Worm (Caenorhabditis elegans) whole organism, L4 larva: ENCODE measurements around the gene F54C9.9.
A peak's percentile ranks its signal among the peaks of the same experiment; 100 is the strongest.

Experiments
- F10B5.3 ChIP-seq: sonication (generic microtip); optimal IDR thresholded peaks from 2 replicates; lab custom pipeline; 2016; ENCODE audit warnings: mild to moderate bottlenecking, missing genetic modification characterization, missing compliant biosample characterization
- T20F7.1 ChIP-seq: fragments of 200-800 bp; sonication (Bioruptor generic); optimal IDR thresholded peaks from 2 replicates; lab custom pipeline; 2018; ENCODE audit warnings: mild to moderate bottlenecking, missing genetic modification characterization, missing compliant biosample characterization
- Y105C5A.15 ChIP-seq: fragments of 200-800 bp; sonication (Bioruptor generic); IDR thresholded peaks from 2 replicates; pipeline ENCODE4 v1.3.6; 2022; ENCODE audit warnings: missing genetic modification characterization, missing compliant biosample characterization
- aha-1 ChIP-seq: fragments of 150-350 bp; peaks from one replicate; lab custom pipeline; 2014; ENCODE audit warnings: missing biosample characterization, missing genetic modification characterization
- aly-2 ChIP-seq: sonication (generic microtip); optimal IDR thresholded peaks from 2 replicates; lab custom pipeline; 2018; ENCODE audit warnings: missing biosample characterization, missing genetic modification characterization
- arid-1 ChIP-seq: fragments of 200-800 bp; sonication (Bioruptor generic); conservative IDR thresholded peaks from 2 replicates; pipeline ENCODE4 v1.3.6; 2022; ENCODE audit warnings: missing genetic modification reagents, missing genetic modification characterization, missing compliant biosample characterization
- ceh-20 ChIP-seq: fragments of 200-800 bp; sonication (Bioruptor generic); IDR thresholded peaks from 2 replicates; pipeline ENCODE4 v1.3.6; 2022; ENCODE audit warnings: missing genetic modification reagents, missing genetic modification characterization, missing compliant biosample characterization
- ceh-32 ChIP-seq: sonication (generic microtip); optimal IDR thresholded peaks from 2 replicates; lab custom pipeline; 2016; ENCODE audit warnings: mild to moderate bottlenecking, missing genetic modification characterization, missing compliant biosample characterization; ENCODE audit not compliant: poor library complexity
- ceh-44 ChIP-seq: fragments of 200-800 bp; sonication (Bioruptor generic); IDR thresholded peaks from 2 replicates; pipeline ENCODE4 v1.3.6; 2022; ENCODE audit warnings: missing genetic modification reagents, missing genetic modification characterization, missing compliant biosample characterization
- ceh-82 ChIP-seq: sonication (generic microtip); optimal IDR thresholded peaks from 2 replicates; lab custom pipeline; 2017; ENCODE audit warnings: missing biosample characterization, missing genetic modification characterization
- daf-19 ChIP-seq: fragments of 200-800 bp; sonication (Bioruptor generic); conservative IDR thresholded peaks from 2 replicates; pipeline ENCODE4 v1.3.6; 2022; ENCODE audit warnings: missing genetic modification characterization, missing compliant biosample characterization
- daf-8 ChIP-seq: fragments of 200-800 bp; sonication (Bioruptor generic); IDR thresholded peaks from 2 replicates; pipeline ENCODE4 v1.3.6; 2022; ENCODE audit warnings: missing genetic modification characterization, missing compliant biosample characterization
- dmd-8 ChIP-seq: fragments of 200-800 bp; sonication (Bioruptor generic); IDR thresholded peaks from 2 replicates; pipeline ENCODE4 v1.3.6; 2022; ENCODE audit warnings: missing genetic modification characterization, missing compliant biosample characterization
- duxl-1 ChIP-seq: sonication (generic microtip); optimal IDR thresholded peaks from 2 replicates; lab custom pipeline; 2016; ENCODE audit warnings: mild to moderate bottlenecking, missing genetic modification characterization, moderate library complexity, missing compliant biosample characterization; ENCODE audit not compliant: poor library complexity
- dve-1 ChIP-seq: sonication (generic microtip); optimal IDR thresholded peaks from 2 replicates; lab custom pipeline; 2017; ENCODE audit warnings: antibody characterized with exemption, mild to moderate bottlenecking, missing genetic modification characterization, missing compliant biosample characterization; ENCODE audit not compliant: insufficient read depth
- fkh-10 ChIP-seq: fragments of 150-350 bp; optimal IDR thresholded peaks from 2 replicates; lab custom pipeline; 2014; ENCODE audit warnings: missing biosample characterization, missing genetic modification reagents, missing genetic modification characterization
- fos-1 ChIP-seq: fragments of 150-350 bp; optimal IDR thresholded peaks from 2 replicates; lab custom pipeline; 2014; ENCODE audit warnings: missing biosample characterization, missing genetic modification characterization
- hlh-30 ChIP-seq: sonication (generic microtip); optimal IDR thresholded peaks from 2 replicates; lab custom pipeline; 2017; ENCODE audit warnings: antibody characterized with exemption, mild to moderate bottlenecking, missing genetic modification characterization, missing compliant biosample characterization; ENCODE audit not compliant: insufficient read depth
- hmg-1.1 ChIP-seq: fragments of 200-800 bp; sonication (Bioruptor generic); IDR thresholded peaks from 2 replicates; pipeline ENCODE4 v1.3.6; 2022; ENCODE audit warnings: missing genetic modification reagents, missing genetic modification characterization, missing compliant biosample characterization
- jun-1 ChIP-seq: fragments of 150-350 bp; optimal IDR thresholded peaks from 2 replicates; lab custom pipeline; 2014; ENCODE audit warnings: missing biosample characterization, missing genetic modification reagents, missing genetic modification characterization
- lir-3 ChIP-seq: sonication (generic microtip); optimal IDR thresholded peaks from 2 replicates; lab custom pipeline; 2016; ENCODE audit warnings: mild to moderate bottlenecking, missing genetic modification characterization, missing compliant biosample characterization
- madf-5 ChIP-seq, 2 experiments: fragments of 200-800 bp; sonication (Bioruptor generic); IDR thresholded peaks; 2 replicates each; pipeline ENCODE4 v1.3.6; 2022; ENCODE audit warnings: missing compliant biosample characterization in 2 of 2, missing genetic modification characterization in 2 of 2
- madf-9 ChIP-seq: fragments of 200-800 bp; sonication (Bioruptor generic); conservative IDR thresholded peaks from 2 replicates; pipeline ENCODE4 v1.3.6; 2022; ENCODE audit warnings: missing genetic modification reagents, missing genetic modification characterization, missing compliant biosample characterization
- mdt-29 ChIP-seq: fragments of 200-800 bp; sonication (Bioruptor generic); IDR thresholded peaks from 2 replicates; pipeline ENCODE4 v1.3.6; 2022; ENCODE audit warnings: missing genetic modification reagents, missing genetic modification characterization, missing compliant biosample characterization
- mxl-2 ChIP-seq: fragments of 200-800 bp; sonication (Bioruptor generic); conservative IDR thresholded peaks from 2 replicates; pipeline ENCODE4 v1.3.6; 2022; ENCODE audit warnings: missing genetic modification reagents, missing genetic modification characterization, missing compliant biosample characterization
- mxl-3 ChIP-seq: fragments of 200-800 bp; sonication (Bioruptor generic); optimal IDR thresholded peaks from 2 replicates; lab custom pipeline; 2018; ENCODE audit warnings: mild to moderate bottlenecking, missing genetic modification characterization, missing compliant biosample characterization
- nhr-102 ChIP-seq: sonication (generic microtip); optimal IDR thresholded peaks from 2 replicates; lab custom pipeline; 2016; ENCODE audit warnings: mild to moderate bottlenecking, missing genetic modification characterization, moderate library complexity, missing compliant biosample characterization
- nhr-41 ChIP-seq: fragments of 200-800 bp; sonication (Bioruptor generic); IDR thresholded peaks from 2 replicates; pipeline ENCODE4 v1.3.6; 2022; ENCODE audit warnings: missing genetic modification reagents, missing genetic modification characterization, missing compliant biosample characterization
- nhr-48 ChIP-seq: sonication (generic microtip); optimal IDR thresholded peaks from 2 replicates; lab custom pipeline; 2016; ENCODE audit warnings: mild to moderate bottlenecking, missing genetic modification characterization, missing compliant biosample characterization
- nhr-6 ChIP-seq: fragments of 150-350 bp; optimal IDR thresholded peaks from 2 replicates; lab custom pipeline; 2014; ENCODE audit warnings: missing biosample characterization, missing genetic modification characterization
- php-3 ChIP-seq: fragments of 200-800 bp; sonication (Bioruptor generic); IDR thresholded peaks from 2 replicates; pipeline ENCODE4 v1.3.6; 2022; ENCODE audit warnings: missing genetic modification reagents, missing genetic modification characterization, missing compliant biosample characterization
- pqm-1 ChIP-seq: sonication (generic microtip); optimal IDR thresholded peaks from 2 replicates; lab custom pipeline; 2017; ENCODE audit warnings: missing biosample characterization, missing genetic modification characterization
- rbr-2 ChIP-seq: sonication (generic microtip); optimal IDR thresholded peaks from 2 replicates; lab custom pipeline; 2016; ENCODE audit warnings: missing genotype, missing genetic modification characterization, missing compliant biosample characterization
- saeg-2 ChIP-seq: fragments of 200-800 bp; sonication (Bioruptor generic); IDR thresholded peaks from 2 replicates; pipeline ENCODE4 v1.3.6; 2022; ENCODE audit warnings: missing genetic modification reagents, missing genetic modification characterization, missing compliant biosample characterization
- sdz-12 ChIP-seq: fragments of 200-800 bp; sonication (Bioruptor generic); optimal IDR thresholded peaks from 2 replicates; lab custom pipeline; 2018; ENCODE audit warnings: mild to moderate bottlenecking, missing genetic modification characterization, missing compliant biosample characterization
- snpc-1.2 ChIP-seq: fragments of 200-800 bp; sonication (Bioruptor generic); IDR thresholded peaks from 2 replicates; pipeline ENCODE4 v1.3.6; 2022; ENCODE audit warnings: missing genetic modification reagents, missing genetic modification characterization, missing compliant biosample characterization
- tag-97 ChIP-seq: fragments of 200-800 bp; sonication (Bioruptor generic); IDR thresholded peaks from 2 replicates; pipeline ENCODE4 v1.3.6; 2022; ENCODE audit warnings: missing genetic modification characterization, missing compliant biosample characterization
- unc-62 ChIP-seq, 3 experiments: fragments of 150-350 bp in 1 of 3; sonication (generic microtip); optimal IDR thresholded peaks in 2 of 3; peaks in 1 of 3; 1 replicate in 1 of 3; 2 replicates in 2 of 3; lab custom pipeline; 2014 to 2017; ENCODE audit warnings: missing biosample characterization in 3 of 3, missing genetic modification characterization in 3 of 3, missing genetic modification reagents in 3 of 3, missing genotype in 1 of 3
- zfp-3 ChIP-seq: fragments of 200-800 bp; sonication (Bioruptor generic); conservative IDR thresholded peaks from 2 replicates; pipeline ENCODE4 v1.3.6; 2022; ENCODE audit warnings: missing genetic modification reagents, missing genetic modification characterization, missing compliant biosample characterization
- ztf-11 ChIP-seq: fragments of 150-350 bp; optimal IDR thresholded peaks from 2 replicates; lab custom pipeline; 2014; ENCODE audit warnings: missing biosample characterization, missing genetic modification characterization

The F54C9.9 gene

DNA sequence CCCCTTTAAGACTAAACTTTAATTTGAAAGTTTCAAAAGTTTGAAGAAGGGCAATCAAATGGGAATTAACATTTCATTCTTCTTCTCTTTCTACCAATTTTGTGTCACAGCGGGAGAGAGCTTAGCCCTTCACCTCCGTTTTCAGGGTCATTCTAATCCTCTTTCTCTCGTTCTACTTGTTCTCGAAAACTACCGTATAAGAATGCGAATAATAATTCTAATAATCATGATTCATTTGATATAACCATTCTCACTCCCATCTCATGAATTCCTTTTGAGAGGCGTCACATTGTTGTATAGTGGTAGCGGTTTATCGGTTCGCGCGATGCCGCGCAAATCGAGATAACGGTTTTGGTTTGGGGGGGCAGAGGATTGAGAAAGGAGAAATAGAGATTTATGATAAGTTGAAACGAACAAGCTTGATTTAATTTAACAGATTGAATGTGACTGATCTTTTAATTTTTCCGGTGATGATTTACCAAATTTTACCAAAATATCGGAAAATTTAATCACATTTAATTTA, 48.6 kb upstream of the F54C9.9 start:
- TF ChIP-seq daf-8 (GFP tag; lab: Robert Waterston, UW) (no peak), hmg-1.1 (GFP tag; lab: Robert Waterston, UW) (0 out of 2 replicates have a peak, but pooled peaks have one; percentile 31), aha-1 (tag; lab: Kevin White, UChicago) (peak; percentile 39)

DNA sequence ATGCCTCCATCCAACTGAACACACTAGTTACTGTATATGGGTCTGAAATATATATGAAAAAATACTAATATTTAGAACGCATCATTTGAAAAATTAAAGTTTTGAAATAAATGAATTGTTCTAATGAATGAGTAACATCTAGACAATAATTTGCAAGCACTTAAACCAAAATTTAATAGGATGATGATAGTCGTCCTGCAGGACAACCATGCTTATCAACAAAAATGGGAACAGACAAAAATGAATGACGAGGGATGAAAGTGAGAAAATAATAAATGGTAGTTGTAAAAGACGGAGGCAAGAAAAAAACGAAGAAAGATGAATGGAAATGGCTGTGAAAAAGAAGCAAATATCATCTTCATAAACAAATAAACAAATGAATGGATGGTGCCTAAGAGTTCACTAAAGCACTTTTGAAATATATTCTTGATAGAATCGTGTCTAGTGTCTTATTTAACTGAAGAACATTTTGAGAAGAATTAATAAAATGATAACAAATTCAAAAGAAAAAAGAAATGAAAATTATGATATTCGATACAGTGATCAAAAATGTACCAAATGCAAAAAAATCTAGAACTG, 46.6 kb upstream of the F54C9.9 start, which contains the start of gene gldi-7:
Gene gldi-7, minus strand, starts transcription at position 42 of the 579 bp plus-strand sequence.
- TF ChIP-seq nhr-102 (tag; lab: Kevin White, UChicago) (no peak), pqm-1 (tag; lab: Kevin White, UChicago) (peak; percentile 63), aha-1 (tag; lab: Kevin White, UChicago) (peak; percentile 64)

DNA sequence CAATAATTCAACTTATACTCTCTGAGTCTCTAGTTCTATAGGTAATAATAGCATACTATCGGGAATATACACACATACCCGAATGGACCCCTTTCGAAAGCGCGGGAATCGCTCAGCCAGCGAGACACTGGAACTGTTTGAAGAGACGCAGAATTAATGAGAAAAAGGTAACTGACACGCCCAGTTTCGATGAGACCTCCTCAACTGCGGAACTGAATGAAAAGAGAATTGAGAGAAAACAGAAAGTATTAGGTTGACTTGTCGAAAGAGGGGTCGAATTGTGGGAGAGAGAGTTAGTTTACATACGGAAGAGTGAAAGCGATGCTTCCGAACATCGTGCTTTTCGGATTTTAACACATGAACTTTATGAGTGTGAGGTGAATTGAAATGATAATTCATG, 45.8 kb upstream of the F54C9.9 start:
- TF ChIP-seq ztf-11 = no peak
- no peak for TF ChIP-seq hlh-30 (tag; lab: Kevin White, UChicago)
- TF ChIP-seq fkh-10 = no peak
- no peak for TF ChIP-seq mxl-3 (GFP tag; lab: Kevin White, UChicago)
- no peak for TF ChIP-seq aha-1 (tag; lab: Kevin White, UChicago)
- no peak for TF ChIP-seq dve-1 (tag; lab: Kevin White, UChicago)
- TF ChIP-seq snpc-1.2 (GFP tag; lab: Robert Waterston, UW) = no peak
- TF ChIP-seq nhr-6 (tag; lab: Kevin White, UChicago) = no peak
- no peak for TF ChIP-seq dmd-8 (GFP tag; lab: Robert Waterston, UW)
- no peak for TF ChIP-seq saeg-2 (GFP tag; lab: Robert Waterston, UW)
- no peak for TF ChIP-seq ceh-32 (tag; lab: Kevin White, UChicago)
- TF ChIP-seq madf-9 = no peak

DNA sequence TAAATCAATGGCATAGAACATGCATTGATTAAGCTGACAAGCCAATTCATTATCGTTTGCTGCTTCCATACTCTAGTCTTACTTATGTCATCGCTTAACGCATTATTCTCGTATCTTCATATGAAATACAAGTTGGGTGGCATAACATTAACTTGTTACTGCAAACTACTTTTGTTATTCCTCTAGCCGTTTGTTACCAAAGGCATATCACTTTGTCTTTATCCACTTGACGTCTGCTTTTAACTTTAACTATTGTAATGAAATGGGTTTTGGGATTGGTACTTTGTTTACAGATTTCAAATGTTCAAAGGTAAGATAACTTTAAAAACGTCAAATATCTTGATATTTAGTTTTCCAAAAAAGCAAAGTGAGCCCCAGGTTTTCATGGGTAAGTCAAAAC, 41.8 kb upstream of the F54C9.9 start, which contains the start of gene W01C9.2:
Gene W01C9.2, plus strand, starts transcription at position 301 of the 400 bp plus-strand sequence.
- TF ChIP-seq arid-1 (no peak), unc-62 (GFP tag; optimal IDR thresholded peaks at IDR 0.05 in 1 of 2; lab: Kevin White, UChicago) (peak in 1 of 2 experiments; percentile 75), unc-62 (tag; optimal IDR thresholded peaks at IDR 0.05; lab: Kevin White, UChicago) (no peak)

DNA sequence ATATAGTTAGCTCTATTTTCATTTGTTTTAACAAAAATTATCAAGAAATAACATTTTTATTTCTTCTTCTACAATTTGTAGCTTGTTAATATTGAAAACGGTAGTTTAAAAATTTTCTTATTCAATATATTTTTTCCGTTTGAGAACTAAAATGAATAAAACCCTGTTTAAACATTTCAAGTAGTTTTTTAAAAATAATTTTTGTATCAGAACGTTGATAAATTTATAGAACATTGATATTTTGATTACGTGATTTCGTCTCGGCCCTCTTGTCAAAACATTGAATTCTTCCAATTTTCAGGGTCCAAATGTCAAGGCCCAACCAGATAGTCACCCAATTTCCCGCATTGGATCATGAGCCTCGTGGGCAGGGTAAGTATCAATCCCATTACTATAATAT, 37.4 kb upstream of the F54C9.9 start, which contains the start of gene pqn-73:
Gene pqn-73, plus strand, starts transcription at position 301 of the 400 bp plus-strand sequence.
- no peak for TF ChIP-seq arid-1
- TF ChIP-seq lir-3 (tag; lab: Kevin White, UChicago) = no peak
- TF ChIP-seq aly-2 (tag; lab: Kevin White, UChicago) = no peak
- TF ChIP-seq sdz-12 = no peak
- TF ChIP-seq duxl-1 (tag; lab: Kevin White, UChicago) = no peak
- TF ChIP-seq aha-1 (tag; lab: Kevin White, UChicago) = no peak
- no peak for TF ChIP-seq T20F7.1
- no peak for TF ChIP-seq ceh-82 (tag; lab: Kevin White, UChicago)
- no peak for TF ChIP-seq rbr-2
- no peak for TF ChIP-seq mxl-2 (GFP tag; lab: Robert Waterston, UW)
- no peak for TF ChIP-seq dve-1 (tag; lab: Kevin White, UChicago)
- TF ChIP-seq zfp-3 = no peak
- no peak for TF ChIP-seq mdt-29 (GFP tag; lab: Robert Waterston, UW)
- TF ChIP-seq php-3 = no peak

DNA sequence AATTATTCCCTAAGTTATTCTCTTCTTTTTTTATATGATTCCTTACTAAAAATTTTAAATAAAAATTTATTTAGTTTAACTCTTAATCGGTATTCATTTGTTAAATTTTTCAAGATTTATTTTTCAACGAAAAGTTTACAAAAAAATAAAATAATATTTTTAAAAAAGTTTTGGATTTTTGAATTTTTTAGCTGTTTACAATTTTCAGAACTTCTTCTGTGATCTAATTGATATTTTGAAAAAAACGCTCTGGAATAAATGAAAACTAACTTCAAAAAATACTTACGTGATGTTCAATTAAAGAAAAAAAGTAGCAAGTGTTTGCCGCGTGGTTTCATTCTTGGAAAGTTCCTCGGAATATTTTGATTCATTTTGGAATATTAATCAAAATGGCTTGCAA, 32.5 kb upstream of the F54C9.9 start, which contains the start of gene decr-1.2:
Gene decr-1.2, plus strand, starts transcription at position 301 of the 400 bp plus-strand sequence.
- TF ChIP-seq tag-97 (no peak), ceh-20 (no peak), hmg-1.1 (GFP tag; lab: Robert Waterston, UW) (no peak), daf-19 (no peak), jun-1 (tag; lab: Kevin White, UChicago) (no peak), snpc-1.2 (GFP tag; lab: Robert Waterston, UW) (no peak), pqm-1 (tag; lab: Kevin White, UChicago) (no peak), Y105C5A.15 (no peak), aly-2 (tag; lab: Kevin White, UChicago) (no peak), ceh-44 (no peak), madf-5 (GFP tag; IDR thresholded peaks at IDR 0.05; lab: Robert Waterston, UW) (no peak), F10B5.3 (tag; lab: Kevin White, UChicago) (no peak), nhr-41 (no peak), nhr-48 (tag; lab: Kevin White, UChicago) (no peak), saeg-2 (GFP tag; lab: Robert Waterston, UW) (no peak), nhr-6 (tag; lab: Kevin White, UChicago) (no peak), ztf-11 (no peak), fos-1 (tag; lab: Kevin White, UChicago) (no peak)
